Worm (Caenorhabditis elegans): ENCODE results near the gene sra-28.

ce11 chrII:6531527-6531926 lies 42.0 kb downstream of the sra-28 start, which contains the start of gene abch-1:
- TF ChIP-seq lsy-2 (tag; optimal IDR thresholded peaks at IDR 0.05) (no peak), mdl-1 (tag; optimal IDR thresholded peaks at IDR 0.05) (no peak), lin-39 (tag; optimal IDR thresholded peaks at IDR 0.05) (no peak), blmp-1 (tag; optimal IDR thresholded peaks at IDR 0.05; ENCODE audit: insufficient read depth) (no peak), fos-1 (tag; optimal IDR thresholded peaks at IDR 0.05) (no peak), nhr-11 (tag; optimal IDR thresholded peaks at IDR 0.05) (no peak), aly-2 (tag; optimal IDR thresholded peaks at IDR 0.05) (no peak), unc-39 (tag; optimal IDR thresholded peaks at IDR 0.05) (no peak), egl-27 (tag; optimal IDR thresholded peaks at IDR 0.05) (no peak), nhr-237 (tag; optimal IDR thresholded peaks at IDR 0.05) (no peak), ZK546.5 (tag; optimal IDR thresholded peaks at IDR 0.05) (no peak), ama-1 (optimal IDR thresholded peaks at IDR 0.05) (no peak)
